Worm (Caenorhabditis elegans): ENCODE measurements around the gene aexr-1.

ce11 chrX:6618712-6619111 is 16.4 kb downstream of the aexr-1 start, which contains the start of gene kqt-1:
- TF ChIP-seq ztf-23 (GFP tag; IDR thresholded peaks at IDR 0.05) (no peak), tab-1 (GFP tag; IDR thresholded peaks at IDR 0.05) (no peak), ref-1 (GFP tag; conservative IDR thresholded peaks at IDR 0.05) (no peak), flt-1 (GFP tag; IDR thresholded peaks at IDR 0.05) (no peak), med-1 (GFP tag; optimal IDR thresholded peaks at IDR 0.05; ENCODE audit: insufficient read depth) (no peak), cog-1 (tag; optimal IDR thresholded peaks at IDR 0.05) (no peak), T22C8.4 (GFP tag; IDR thresholded peaks at IDR 0.05) (no peak), klf-2 (GFP tag; conservative IDR thresholded peaks at IDR 0.05) (no peak)
